Fruit fly (Drosophila melanogaster) whole organism, embryonic: ENCODE data around the gene CG9107.

Experiments used
- Adf1 ChIP-seq: fragments of 200-800 bp; sonication (Bioruptor generic); IDR thresholded peaks from 2 replicates; pipeline ENCODE4 v1.3.6; 2022; ENCODE audit warnings: missing biosample characterization, missing genetic modification characterization
- BEAF-32 ChIP-seq: fragments of 200-800 bp; sonication (Bioruptor generic); optimal IDR thresholded peaks from 3 replicates; lab custom pipeline; 2017; ENCODE audit warnings: missing biosample characterization, missing genetic modification characterization, mild to moderate bottlenecking, moderate library complexity, missing genetic modification reagents
- CG10267 ChIP-seq: fragments of 200-800 bp; sonication (Bioruptor generic); optimal IDR thresholded peaks from 2 replicates; lab custom pipeline; 2018; ENCODE audit warnings: missing biosample characterization, mild to moderate bottlenecking, missing genetic modification characterization, moderate library complexity
- CG10565 ChIP-seq: fragments of 200-800 bp; sonication (Bioruptor generic); optimal IDR thresholded peaks from 3 replicates; lab custom pipeline; 2016; ENCODE audit warnings: missing biosample characterization, mild to moderate bottlenecking, missing genetic modification characterization
- CG12659 ChIP-seq: fragments of 200-800 bp; sonication (Bioruptor generic); optimal IDR thresholded peaks from 3 replicates; lab custom pipeline; 2017; ENCODE audit warnings: mild to moderate bottlenecking, missing biosample characterization, missing genetic modification reagents, missing genetic modification characterization
- CG13287 ChIP-seq: fragments of 200-800 bp; sonication (Bioruptor generic); IDR thresholded peaks from 2 replicates; pipeline ENCODE4 v1.3.6; 2022; ENCODE audit warnings: missing biosample characterization, missing genetic modification characterization; ENCODE audit not compliant: partially characterized antibody
- CG14710 ChIP-seq: fragments of 200-800 bp; sonication (Bioruptor generic); optimal IDR thresholded peaks from 3 replicates; lab custom pipeline; 2019; ENCODE audit warnings: missing biosample characterization, mild to moderate bottlenecking, missing genetic modification characterization, moderate library complexity
- CG15011 ChIP-seq: fragments of 200-800 bp; sonication (Bioruptor generic); optimal IDR thresholded peaks from 3 replicates; lab custom pipeline; 2018; ENCODE audit warnings: missing biosample characterization, mild to moderate bottlenecking, missing genetic modification characterization
- CG1603 ChIP-seq: fragments of 200-800 bp; sonication (Bioruptor generic); optimal IDR thresholded peaks from 2 replicates; lab custom pipeline; 2019; ENCODE audit warnings: missing biosample characterization, mild to moderate bottlenecking, missing genetic modification characterization, moderate library complexity
- CG17186 ChIP-seq: fragments of 200-800 bp; sonication (Bioruptor generic); optimal IDR thresholded peaks from 3 replicates; lab custom pipeline; 2017; ENCODE audit warnings: missing biosample characterization, missing genetic modification reagents, missing genetic modification characterization
- CG2712 ChIP-seq: fragments of 200-800 bp; optimal IDR thresholded peaks from 3 replicates; lab custom pipeline; 2019; ENCODE audit warnings: missing biosample characterization, mild to moderate bottlenecking, missing genetic modification characterization, moderate library complexity
- CG30403 ChIP-seq: fragments of 200-800 bp; sonication (Bioruptor generic); optimal IDR thresholded peaks from 3 replicates; lab custom pipeline; 2016; ENCODE audit warnings: missing biosample characterization, missing genetic modification characterization
- CG31441 ChIP-seq: fragments of 200-800 bp; sonication (Bioruptor generic); IDR thresholded peaks from 2 replicates; pipeline ENCODE4 v1.3.6; 2022; ENCODE audit warnings: missing biosample characterization, missing genetic modification characterization
- CG34224 ChIP-seq: fragments of 200-800 bp; sonication (Bioruptor generic); IDR thresholded peaks from 3 replicates; pipeline ENCODE4 v1.3.6; 2022; ENCODE audit warnings: missing biosample characterization, missing genetic modification characterization; ENCODE audit not compliant: partially characterized antibody
- CG34422 ChIP-seq: fragments of 200-800 bp; sonication (Bioruptor generic); IDR thresholded peaks from 3 replicates; pipeline ENCODE4 v1.3.6; 2022; ENCODE audit warnings: missing biosample characterization, missing genetic modification characterization
- CG3847 ChIP-seq: fragments of 200-800 bp; sonication (Bioruptor generic); IDR thresholded peaks from 2 replicates; pipeline ENCODE4 v1.3.6; 2022; ENCODE audit warnings: missing biosample characterization, missing genetic modification characterization
- CG4617 ChIP-seq: fragments of 200-800 bp; sonication (Bioruptor generic); optimal IDR thresholded peaks from 3 replicates; lab custom pipeline; 2016; ENCODE audit warnings: missing biosample characterization, missing genetic modification characterization, borderline replicate concordance
- CG6683 ChIP-seq: fragments of 200-800 bp; sonication (Bioruptor generic); optimal IDR thresholded peaks from 2 replicates; lab custom pipeline; 2017; ENCODE audit warnings: missing biosample characterization, mild to moderate bottlenecking, missing genetic modification characterization, missing genetic modification reagents
- CG8281 ChIP-seq: fragments of 200-800 bp; sonication (Bioruptor generic); optimal IDR thresholded peaks from 2 replicates; lab custom pipeline; 2018; ENCODE audit warnings: missing biosample characterization, mild to moderate bottlenecking, missing genetic modification characterization, moderate library complexity
- CG9797 ChIP-seq: fragments of 200-800 bp; sonication (Bioruptor generic); optimal IDR thresholded peaks from 3 replicates; lab custom pipeline; 2018; ENCODE audit warnings: missing biosample characterization, mild to moderate bottlenecking, missing genetic modification characterization
- D19A ChIP-seq: fragments of 200-800 bp; optimal IDR thresholded peaks from 3 replicates; lab custom pipeline; 2019; ENCODE audit warnings: missing biosample characterization, mild to moderate bottlenecking, missing genetic modification characterization, moderate library complexity
- Dll ChIP-seq: fragments of 200-800 bp; sonication (Bioruptor generic); IDR thresholded peaks from 4 replicates; pipeline ENCODE4 v1.3.6; 2022; ENCODE audit warnings: missing biosample characterization, missing genetic modification characterization; ENCODE audit not compliant: partially characterized antibody
- Dp ChIP-seq: fragments of 200-800 bp; sonication (Bioruptor generic); optimal IDR thresholded peaks from 2 replicates; lab custom pipeline; 2018; ENCODE audit warnings: missing biosample characterization, mild to moderate bottlenecking, missing genetic modification characterization, moderate library complexity
- Ets65A ChIP-seq: fragments of 200-800 bp; sonication (Bioruptor generic); peaks from one replicate; lab custom pipeline; 2016; ENCODE audit warnings: missing biosample characterization, missing genetic modification characterization
- Ets97D ChIP-seq: fragments of 200-800 bp; sonication (Bioruptor generic); optimal IDR thresholded peaks from 3 replicates; lab custom pipeline; 2016; ENCODE audit warnings: missing biosample characterization, missing genetic modification characterization
- H2.0 ChIP-seq: fragments of 200-800 bp; sonication (Bioruptor generic); IDR thresholded peaks from 2 replicates; pipeline ENCODE4 v1.3.6; 2022; ENCODE audit warnings: missing biosample characterization, missing genetic modification characterization
- Hey ChIP-seq: fragments of 200-800 bp; sonication (Bioruptor generic); optimal IDR thresholded peaks from 3 replicates; lab custom pipeline; 2018; ENCODE audit warnings: missing biosample characterization, mild to moderate bottlenecking, missing genetic modification characterization
- Hr3 ChIP-seq: fragments of 200-800 bp; sonication (Bioruptor generic); optimal IDR thresholded peaks from 3 replicates; lab custom pipeline; 2016; ENCODE audit warnings: missing biosample characterization, missing genetic modification characterization
- MESR4 ChIP-seq: fragments of 200-800 bp; sonication (Bioruptor generic); optimal IDR thresholded peaks from 2 replicates; lab custom pipeline; 2018; ENCODE audit warnings: missing biosample characterization, mild to moderate bottlenecking, missing genetic modification characterization, moderate library complexity
- Max ChIP-seq: fragments of 200-800 bp; sonication (Bioruptor generic); optimal IDR thresholded peaks from 2 replicates; lab custom pipeline; 2016; ENCODE audit warnings: missing biosample characterization, mild to moderate bottlenecking, missing genetic modification characterization
- Med ChIP-seq: fragments of 200-800 bp; sonication (Bioruptor generic); peaks from one replicate; lab custom pipeline; 2016; ENCODE audit warnings: missing biosample characterization, missing genetic modification characterization, mild to moderate bottlenecking, inconsistent platforms, moderate library complexity
- Pdp1 ChIP-seq, 2 experiments: fragments of 200-800 bp; sonication (Bioruptor generic); optimal IDR thresholded peaks; 3 replicates each; lab custom pipeline; 2016; ENCODE audit warnings: missing biosample characterization in 2 of 2, missing genetic modification characterization in 2 of 2, mild to moderate bottlenecking in 1 of 2, moderate library complexity in 1 of 2
- Sin3A ChIP-seq: fragments of >200 bp; optimal IDR thresholded peaks from 2 replicates; lab custom pipeline; 2018
- Xrp1 ChIP-seq: fragments of 200-800 bp; sonication (Bioruptor generic); IDR thresholded peaks from 2 replicates; pipeline ENCODE4 v1.3.6; 2022; ENCODE audit warnings: missing biosample characterization, missing genetic modification characterization
- amos ChIP-seq: fragments of 200-800 bp; sonication (Bioruptor generic); IDR thresholded peaks from 2 replicates; pipeline ENCODE4 v1.3.6; 2022; ENCODE audit warnings: missing biosample characterization, missing genetic modification characterization; ENCODE audit not compliant: partially characterized antibody
- bab2 ChIP-seq: fragments of 200-800 bp; sonication (Bioruptor generic); optimal IDR thresholded peaks from 2 replicates; lab custom pipeline; 2016; ENCODE audit warnings: missing biosample characterization, missing genetic modification characterization
- ci ChIP-seq: fragments of 200-800 bp; sonication (Bioruptor generic); IDR thresholded peaks from 3 replicates; pipeline ENCODE4 v1.3.6; 2022; ENCODE audit warnings: missing biosample characterization, missing genetic modification characterization
- dpn ChIP-seq, 2 experiments: fragments of 200-800 bp; sonication (Bioruptor generic); optimal IDR thresholded peaks; 3 replicates each; lab custom pipeline; 2016; ENCODE audit warnings: missing biosample characterization in 2 of 2, missing genetic modification characterization in 2 of 2
- eyg ChIP-seq: fragments of 200-800 bp; sonication (Bioruptor generic); optimal IDR thresholded peaks from 3 replicates; lab custom pipeline; 2016; ENCODE audit warnings: missing biosample characterization, missing genetic modification characterization
- gfzf ChIP-seq: fragments of 200-800 bp; sonication (Bioruptor generic); optimal IDR thresholded peaks from 2 replicates; lab custom pipeline; 2016; ENCODE audit warnings: missing biosample characterization, mild to moderate bottlenecking, missing genetic modification characterization, moderate library complexity
- gro ChIP-seq: fragments of 200-800 bp; sonication (Bioruptor generic); optimal IDR thresholded peaks from 2 replicates; lab custom pipeline; 2016; ENCODE audit warnings: missing biosample characterization, missing genetic modification characterization
- hkb ChIP-seq, 2 experiments: fragments of 200-800 bp in 1 of 2; fragments of >200 bp in 1 of 2; sonication (Bioruptor generic) in 1 of 2; IDR thresholded peaks in 1 of 2; optimal IDR thresholded peaks in 1 of 2; 2 replicates each; pipeline versions ENCODE4 v1.3.6 to Lab custom; 2017 to 2022; ENCODE audit warnings: missing biosample characterization in 1 of 2, missing genetic modification characterization in 1 of 2
- knrl ChIP-seq: fragments of 200-800 bp; sonication (Bioruptor generic); IDR thresholded peaks from 3 replicates; pipeline ENCODE4 v1.3.6; 2022; ENCODE audit warnings: missing biosample characterization, missing genetic modification characterization; ENCODE audit not compliant: partially characterized antibody
- lola ChIP-seq, 3 experiments: fragments of >200 bp in 2 of 3; fragments of 200-800 bp in 1 of 3; sonication (Bioruptor generic) in 1 of 3; optimal IDR thresholded peaks; 2 replicates each; lab custom pipeline; 2017 to 2019; ENCODE audit warnings: missing biosample characterization in 3 of 3, missing genetic modification characterization in 3 of 3, mild to moderate bottlenecking in 1 of 3, moderate library complexity in 1 of 3
- phol ChIP-seq: fragments of 200-800 bp; sonication (Bioruptor generic); optimal IDR thresholded peaks from 3 replicates; lab custom pipeline; 2018; ENCODE audit warnings: missing biosample characterization, mild to moderate bottlenecking, missing genetic modification characterization, moderate library complexity
- pita ChIP-seq: fragments of 200-800 bp; sonication (Bioruptor generic); optimal IDR thresholded peaks from 2 replicates; lab custom pipeline; 2017; ENCODE audit warnings: missing biosample characterization, mild to moderate bottlenecking, missing genetic modification characterization
- pnt ChIP-seq: fragments of 200-800 bp; sonication (Bioruptor generic); optimal IDR thresholded peaks from 3 replicates; lab custom pipeline; 2016; ENCODE audit warnings: missing biosample characterization, missing genetic modification characterization
- zfh1 ChIP-seq: fragments of 200-800 bp; sonication (Bioruptor generic); IDR thresholded peaks from 3 replicates; pipeline ENCODE4 v1.3.6; 2022; ENCODE audit warnings: missing biosample characterization, missing genetic modification characterization

The CG9107 gene

dm6 chr2L:6024345-6024907 is at the start of gene CG9107:
CG9107 (minus strand) TSS chr2L:6024539.
- TF ChIP-seq CG2712 (peak; percentile 6), CG10565 (GFP tag; lab: Kevin White, UChicago) (no peak), CG3847 (GFP tag; lab: Robert Waterston, UW) (peak; percentile 24; the same call in 1 of the 2 replicates), Dp (GFP tag; lab: Kevin White, UChicago) (peak; percentile 92), Dll (peak; percentile 37; the same call in 1 of the 4 replicates), CG14710 (tag; lab: Kevin White, UChicago) (peak; percentile 64), eyg (GFP tag; lab: Kevin White, UChicago) (no peak), MESR4 (GFP tag; lab: Kevin White, UChicago) (peak; percentile 39), phol (tag; lab: Kevin White, UChicago) (peak; percentile 63), pnt (GFP tag; lab: Kevin White, UChicago) (no peak), CG13287 (GFP tag; lab: Robert Waterston, UW) (peak; percentile 32; the same call in 1 of the 2 replicates), knrl (GFP tag; lab: Robert Waterston, UW) (peak; percentile 43; the same call in 1 of the 3 replicates), CG30403 (GFP tag; lab: Kevin White, UChicago) (no peak), BEAF-32 (GFP tag; lab: Kevin White, UChicago) (peak; percentile 10), CG4617 (GFP tag; lab: Kevin White, UChicago) (peak; percentile 47), Med (GFP tag; lab: Kevin White, UChicago) (peak; percentile 44), Pdp1 (GFP tag; optimal IDR thresholded peaks at IDR 0.05; lab: Kevin White, UChicago) (peak in 1 of 2 experiments; percentile 34), ci (GFP tag; lab: Robert Waterston, UW) (peak; percentile 42; the same call in 1 of the 3 replicates), CG34422 (GFP tag; lab: Robert Waterston, UW) (0 out of 3 replicates have a peak, but pooled peaks have one; percentile 38), Ets97D (GFP tag; lab: Kevin White, UChicago) (peak; percentile 12), CG34224 (GFP tag; lab: Robert Waterston, UW) (0 out of 3 replicates have a peak, but pooled peaks have one; percentile 16), gfzf (peak; percentile 86), H2.0 (GFP tag; lab: Robert Waterston, UW) (no peak), Hr3 (GFP tag; lab: Kevin White, UChicago) (no peak), Xrp1 (GFP tag; lab: Robert Waterston, UW) (0 out of 2 replicates have a peak, but pooled peaks have one; percentile 31), CG31441 (0 out of 2 replicates have a peak, but pooled peaks have one; percentile 11), CG1603 (tag; lab: Kevin White, UChicago) (peak; percentile 71), CG17186 (GFP tag; lab: Kevin White, UChicago) (peak; percentile 58), CG10267 (tag; lab: Kevin White, UChicago) (peak; percentile 34), pita (peak; percentile 28), bab2 (GFP tag; lab: Kevin White, UChicago) (no peak), CG12659 (GFP tag; lab: Kevin White, UChicago) (peak; percentile 10), lola (GFP tag; optimal IDR thresholded peaks at IDR 0.05; lab: Kevin White, UChicago) (no peak), dpn (GFP tag; optimal IDR thresholded peaks at IDR 0.05; lab: Kevin White, UChicago) (no peak), amos (peak; percentile 18; the same call in 1 of the 2 replicates), Adf1 (GFP tag; lab: Robert Waterston, UW) (no peak), Ets65A (peak; percentile 69), Max (GFP tag; lab: Kevin White, UChicago) (peak; percentile 47), CG6683 (GFP tag; lab: Kevin White, UChicago) (no peak), CG8281 (no peak), CG15011 (GFP tag; lab: Kevin White, UChicago) (no peak), Hey (tag; lab: Kevin White, UChicago) (no peak), Sin3A (peak; percentile 29), CG9797 (GFP tag; lab: Kevin White, UChicago) (peak; percentile 89), zfh1 (GFP tag; lab: Robert Waterston, UW) (no peak), gro (no peak), hkb (optimal IDR thresholded peaks at IDR 0.05; lab: Kevin White, UChicago) (no peak), hkb (GFP tag; IDR thresholded peaks at IDR 0.05; lab: Robert Waterston, UW) (no peak), D19A (tag; lab: Kevin White, UChicago) (peak; percentile 36)
